Fruit fly (Drosophila melanogaster) whole organism, embryonic: ENCODE measurements around the gene dpp.

Experiments
- B-H1 ChIP-seq: fragments of 200-800 bp; sonication (Bioruptor generic); IDR thresholded peaks from 3 replicates; pipeline ENCODE4 v1.3.6; 2022; ENCODE audit warnings: missing biosample characterization, missing genetic modification characterization
- CG10321 ChIP-seq: fragments of 200-800 bp; sonication (Bioruptor generic); IDR thresholded peaks from 2 replicates; pipeline ENCODE4 v1.3.6; 2022; ENCODE audit warnings: missing biosample characterization, missing genetic modification characterization
- CG11247 ChIP-seq: fragments of 200-800 bp; sonication (Bioruptor generic); IDR thresholded peaks from 2 replicates; pipeline ENCODE4 v1.3.6; 2022; ENCODE audit warnings: missing biosample characterization, missing genetic modification characterization
- CG12219 ChIP-seq: fragments of 200-800 bp; sonication (Bioruptor generic); optimal IDR thresholded peaks from 3 replicates; lab custom pipeline; 2018; ENCODE audit warnings: missing biosample characterization, mild to moderate bottlenecking, missing genetic modification characterization
- CG12769 ChIP-seq: fragments of 200-800 bp; sonication (Bioruptor generic); optimal IDR thresholded peaks from 2 replicates; lab custom pipeline; 2019; ENCODE audit warnings: missing biosample characterization, mild to moderate bottlenecking, missing genetic modification characterization, moderate library complexity
- CG13287 ChIP-seq: fragments of 200-800 bp; sonication (Bioruptor generic); IDR thresholded peaks from 2 replicates; pipeline ENCODE4 v1.3.6; 2022; ENCODE audit warnings: missing biosample characterization, missing genetic modification characterization; ENCODE audit not compliant: partially characterized antibody
- CG13775 ChIP-seq: fragments of 200-800 bp; sonication (Bioruptor generic); optimal IDR thresholded peaks from 3 replicates; lab custom pipeline; 2017; ENCODE audit warnings: missing biosample characterization, mild to moderate bottlenecking, missing genetic modification characterization
- CG17829 ChIP-seq: fragments of 200-800 bp; optimal IDR thresholded peaks from 2 replicates; lab custom pipeline; 2019; ENCODE audit warnings: missing biosample characterization, mild to moderate bottlenecking, missing genetic modification characterization, moderate library complexity
- CG1792 ChIP-seq: fragments of 200-800 bp; sonication (Bioruptor generic); optimal IDR thresholded peaks from 2 replicates; lab custom pipeline; 2016; ENCODE audit warnings: missing biosample characterization, missing genetic modification characterization
- CG18262 ChIP-seq: fragments of 200-800 bp; optimal IDR thresholded peaks from 3 replicates; lab custom pipeline; 2019; ENCODE audit warnings: missing biosample characterization, mild to moderate bottlenecking, missing genetic modification characterization, moderate library complexity
- CG3163 ChIP-seq: fragments of 200-800 bp; sonication (Bioruptor generic); optimal IDR thresholded peaks from 3 replicates; lab custom pipeline; 2016; ENCODE audit warnings: missing biosample characterization, missing genetic modification characterization
- CG4282 ChIP-seq: fragments of 200-800 bp; sonication (Bioruptor generic); optimal IDR thresholded peaks from 2 replicates; lab custom pipeline; 2016; ENCODE audit warnings: missing biosample characterization, missing genetic modification characterization
- CG4404 ChIP-seq: fragments of 200-800 bp; sonication (Bioruptor generic); IDR thresholded peaks from 2 replicates; pipeline ENCODE4 v1.3.6; 2022; ENCODE audit warnings: missing biosample characterization, missing genetic modification characterization
- CG8765 ChIP-seq: fragments of 200-800 bp; sonication (Bioruptor generic); IDR thresholded peaks from 2 replicates; pipeline ENCODE4 v1.3.6; 2022; ENCODE audit warnings: missing biosample characterization, missing genetic modification characterization
- CrebB ChIP-seq: fragments of 200-800 bp; sonication (Bioruptor generic); optimal IDR thresholded peaks from 3 replicates; lab custom pipeline; 2018; ENCODE audit warnings: missing biosample characterization, mild to moderate bottlenecking, missing genetic modification characterization
- Deaf1 ChIP-seq: fragments of 200-800 bp; optimal IDR thresholded peaks from 3 replicates; lab custom pipeline; 2019; ENCODE audit warnings: missing biosample characterization, mild to moderate bottlenecking, missing genetic modification characterization, moderate library complexity
- Hey ChIP-seq: fragments of 200-800 bp; sonication (Bioruptor generic); optimal IDR thresholded peaks from 3 replicates; lab custom pipeline; 2018; ENCODE audit warnings: missing biosample characterization, mild to moderate bottlenecking, missing genetic modification characterization
- HmgD ChIP-seq: fragments of 200-800 bp; sonication (Bioruptor generic); optimal IDR thresholded peaks from 3 replicates; lab custom pipeline; 2016; ENCODE audit warnings: missing biosample characterization, missing genetic modification characterization
- Jarid2 ChIP-seq: fragments of 200-800 bp; sonication (Bioruptor generic); optimal IDR thresholded peaks from 3 replicates; lab custom pipeline; 2017; ENCODE audit warnings: mild to moderate bottlenecking, missing biosample characterization, missing genetic modification reagents, missing genetic modification characterization
- Med ChIP-seq: fragments of 200-800 bp; sonication (Bioruptor generic); peaks from one replicate; lab custom pipeline; 2016; ENCODE audit warnings: missing biosample characterization, missing genetic modification characterization, mild to moderate bottlenecking, inconsistent platforms, moderate library complexity
- NC2β ChIP-seq: fragments of 200-800 bp; sonication (Bioruptor generic); optimal IDR thresholded peaks from 2 replicates; lab custom pipeline; 2016; ENCODE audit warnings: missing biosample characterization, missing genetic modification characterization
- Spps ChIP-seq: fragments of 200-800 bp; sonication (Bioruptor generic); optimal IDR thresholded peaks from 2 replicates; lab custom pipeline; 2018; ENCODE audit warnings: missing biosample characterization, mild to moderate bottlenecking, missing genetic modification characterization
- Sry-β ChIP-seq: fragments of 200-800 bp; sonication (Bioruptor generic); optimal IDR thresholded peaks from 2 replicates; lab custom pipeline; 2018; ENCODE audit warnings: missing biosample characterization, mild to moderate bottlenecking, missing genetic modification characterization, moderate library complexity
- Sry-δ ChIP-seq: fragments of 200-800 bp; sonication (Bioruptor generic); optimal IDR thresholded peaks from 2 replicates; lab custom pipeline; 2016; ENCODE audit warnings: missing biosample characterization, missing genetic modification characterization
- TFAM ChIP-seq: fragments of 200-800 bp; sonication (Bioruptor generic); optimal IDR thresholded peaks from 2 replicates; lab custom pipeline; 2017; ENCODE audit warnings: missing biosample characterization, missing genetic modification characterization, inconsistent platforms
- Taf1 ChIP-seq: fragments of 200-800 bp; sonication (Bioruptor generic); IDR thresholded peaks from 2 replicates; pipeline ENCODE4 v1.3.6; 2022; ENCODE audit warnings: missing biosample characterization, missing genetic modification characterization
- Xbp1 ChIP-seq: fragments of 200-800 bp; sonication (Bioruptor generic); optimal IDR thresholded peaks from 3 replicates; lab custom pipeline; 2016; ENCODE audit warnings: missing biosample characterization, mild to moderate bottlenecking, missing genetic modification characterization
- ato ChIP-seq: fragments of 200-800 bp; sonication (Bioruptor generic); IDR thresholded peaks from 2 replicates; pipeline ENCODE4 v1.3.6; 2022; ENCODE audit warnings: missing biosample characterization, missing genetic modification characterization; ENCODE audit not compliant: partially characterized antibody
- cas ChIP-seq: fragments of 200-800 bp; sonication (Bioruptor generic); IDR thresholded peaks from 2 replicates; pipeline ENCODE4 v1.3.6; 2022; ENCODE audit warnings: missing biosample characterization, missing genetic modification characterization
- chinmo ChIP-seq: fragments of 200-800 bp; sonication (Bioruptor generic); IDR thresholded peaks from 4 replicates; pipeline ENCODE4 v1.3.6; 2022; ENCODE audit warnings: missing biosample characterization, missing genetic modification characterization; ENCODE audit not compliant: partially characterized antibody
- ci ChIP-seq: fragments of 200-800 bp; sonication (Bioruptor generic); IDR thresholded peaks from 3 replicates; pipeline ENCODE4 v1.3.6; 2022; ENCODE audit warnings: missing biosample characterization, missing genetic modification characterization
- disco-r ChIP-seq: fragments of 200-800 bp; sonication (Bioruptor generic); optimal IDR thresholded peaks from 2 replicates; lab custom pipeline; 2016; ENCODE audit warnings: missing biosample characterization, missing genetic modification characterization
- hbn ChIP-seq: fragments of 200-800 bp; sonication (Bioruptor generic); IDR thresholded peaks from 2 replicates; pipeline ENCODE4 v1.3.6; 2022; ENCODE audit warnings: missing biosample characterization, missing genetic modification characterization; ENCODE audit not compliant: partially characterized antibody
- knrl ChIP-seq: fragments of 200-800 bp; sonication (Bioruptor generic); IDR thresholded peaks from 3 replicates; pipeline ENCODE4 v1.3.6; 2022; ENCODE audit warnings: missing biosample characterization, missing genetic modification characterization; ENCODE audit not compliant: partially characterized antibody
- lov ChIP-seq, 2 experiments: fragments of 200-800 bp in 1 of 2; fragments of >200 bp in 1 of 2; sonication (Bioruptor generic) in 1 of 2; IDR thresholded peaks in 1 of 2; optimal IDR thresholded peaks in 1 of 2; 2 replicates in 1 of 2; 3 replicates in 1 of 2; pipeline versions ENCODE4 v1.3.6 to Lab custom; 2017 to 2022; ENCODE audit warnings: missing biosample characterization in 1 of 2, missing genetic modification characterization in 1 of 2
- pzg ChIP-seq: fragments of 200-800 bp; sonication (Bioruptor generic); optimal IDR thresholded peaks from 3 replicates; lab custom pipeline; 2018; ENCODE audit warnings: missing biosample characterization, mild to moderate bottlenecking, missing genetic modification characterization, moderate library complexity
- sd ChIP-seq: fragments of 200-800 bp; sonication (Bioruptor generic); optimal IDR thresholded peaks from 3 replicates; lab custom pipeline; 2018; ENCODE audit warnings: missing biosample characterization, mild to moderate bottlenecking, missing genetic modification characterization, moderate library complexity
- sr ChIP-seq: fragments of 200-800 bp; sonication (Bioruptor generic); IDR thresholded peaks from 3 replicates; pipeline ENCODE4 v1.3.6; 2022; ENCODE audit warnings: missing biosample characterization, missing genetic modification characterization
- unc-4 ChIP-seq: fragments of 200-800 bp; sonication (Bioruptor generic); IDR thresholded peaks from 2 replicates; pipeline ENCODE4 v1.3.6; 2022; ENCODE audit warnings: missing biosample characterization, missing genetic modification characterization; ENCODE audit not compliant: partially characterized antibody
- unpg ChIP-seq: fragments of 200-800 bp; sonication (Bioruptor generic); optimal IDR thresholded peaks from 3 replicates; lab custom pipeline; 2018; ENCODE audit warnings: missing biosample characterization, mild to moderate bottlenecking, missing genetic modification characterization, moderate library complexity

The dpp gene

dm6 chr2L:2415109-2415508 is 13.1 kb upstream of the dpp start, which contains the start of gene CG18641:
TSS of gene CG18641 (minus strand) at chr2L:2415322.
- peak; percentile 53 for TF ChIP-seq CG11247
- peak; percentile 15 for TF ChIP-seq sd (tag; lab: Kevin White, UChicago)
- TF ChIP-seq Hey (tag; lab: Kevin White, UChicago): no peak
- no peak for TF ChIP-seq CG4404 (GFP tag; lab: Robert Waterston, UW)
- peak; percentile 68 for TF ChIP-seq Med (GFP tag; lab: Kevin White, UChicago)
- no peak for TF ChIP-seq CG3163
- TF ChIP-seq Jarid2: peak; percentile 53
- TF ChIP-seq CG17829 (tag; lab: Kevin White, UChicago): no peak
- no peak for TF ChIP-seq CG1792 (GFP tag; lab: Kevin White, UChicago)
- no peak for TF ChIP-seq lov (optimal IDR thresholded peaks at IDR 0.05; lab: Kevin White, UChicago)
- 0 out of 3 replicates have a peak, but pooled peaks have one; percentile 12 for TF ChIP-seq lov (GFP tag; IDR thresholded peaks at IDR 0.05; lab: Robert Waterston, UW)
- no peak for TF ChIP-seq NC2β (GFP tag; lab: Kevin White, UChicago)
- no peak for TF ChIP-seq unpg (GFP tag; lab: Kevin White, UChicago)
- 0 out of 3 replicates have a peak, but pooled peaks have one; percentile 12 for TF ChIP-seq ci (GFP tag; lab: Robert Waterston, UW)
- no peak for TF ChIP-seq ato (GFP tag; lab: Robert Waterston, UW)
- peak; percentile 86 for TF ChIP-seq Deaf1 (tag; lab: Kevin White, UChicago)
- TF ChIP-seq TFAM (GFP tag; lab: Kevin White, UChicago): no peak
- no peak for TF ChIP-seq cas (GFP tag; lab: Robert Waterston, UW)
- TF ChIP-seq Sry-δ (GFP tag; lab: Kevin White, UChicago): no peak
- 0 out of 3 replicates have a peak, but pooled peaks have one; percentile 11 for TF ChIP-seq sr (GFP tag; lab: Robert Waterston, UW)
- TF ChIP-seq CG8765 (GFP tag; lab: Robert Waterston, UW): no peak
- TF ChIP-seq CG12769 (tag; lab: Kevin White, UChicago): peak; percentile 6
- TF ChIP-seq pzg (GFP tag; lab: Kevin White, UChicago): no peak
- no peak for TF ChIP-seq Xbp1 (GFP tag; lab: Kevin White, UChicago)
- TF ChIP-seq chinmo (GFP tag; lab: Robert Waterston, UW): 0 out of 4 replicates have a peak, but pooled peaks have one; percentile 25
- no peak for TF ChIP-seq Sry-β (GFP tag; lab: Kevin White, UChicago)
- TF ChIP-seq CG10321 (GFP tag; lab: Robert Waterston, UW): no peak
- TF ChIP-seq hbn (GFP tag; lab: Robert Waterston, UW): no peak
- TF ChIP-seq CG13287 (GFP tag; lab: Robert Waterston, UW): peak; percentile 10; the same call in 1 of the 2 replicates
- TF ChIP-seq CG4282 (GFP tag; lab: Kevin White, UChicago): no peak
- TF ChIP-seq HmgD (GFP tag; lab: Kevin White, UChicago): no peak
- TF ChIP-seq CrebB (tag; lab: Kevin White, UChicago): no peak
- 0 out of 2 replicates have a peak, but pooled peaks have one; percentile 16 for TF ChIP-seq unc-4 (GFP tag; lab: Robert Waterston, UW)
- no peak for TF ChIP-seq B-H1 (GFP tag; lab: Robert Waterston, UW)
- 0 out of 3 replicates have a peak, but pooled peaks have one; percentile 14 for TF ChIP-seq knrl (GFP tag; lab: Robert Waterston, UW)
- TF ChIP-seq CG13775 (GFP tag; lab: Kevin White, UChicago): no peak
- TF ChIP-seq Spps (tag; lab: Kevin White, UChicago): no peak
- no peak for TF ChIP-seq Taf1 (GFP tag; lab: Robert Waterston, UW)
- TF ChIP-seq disco-r: no peak
- TF ChIP-seq CG18262: no peak
- no peak for TF ChIP-seq CG12219 (GFP tag; lab: Kevin White, UChicago)
